Fruit fly (Drosophila melanogaster) whole organism, prepupa: ENCODE results near the gene Calx.

Experiments used
- CG15336 ChIP-seq: fragments of 200-800 bp; sonication (Bioruptor generic); IDR thresholded peaks from 2 replicates; pipeline ENCODE4 v1.3.6; 2022; ENCODE audit warnings: missing biosample characterization, missing genetic modification characterization
- CG3919 ChIP-seq: fragments of 200-800 bp; sonication (Bioruptor generic); optimal IDR thresholded peaks from 3 replicates; lab custom pipeline; 2016; ENCODE audit warnings: missing biosample characterization, missing genetic modification characterization
- CG8119 ChIP-seq: fragments of 200-800 bp; sonication (Bioruptor generic); IDR thresholded peaks from 3 replicates; pipeline ENCODE4 v1.3.6; 2022; ENCODE audit warnings: missing biosample characterization, missing genetic modification characterization
- CG8632 ChIP-seq: fragments of 200-800 bp; sonication (Bioruptor generic); optimal IDR thresholded peaks from 3 replicates; lab custom pipeline; 2016; ENCODE audit warnings: missing biosample characterization, missing genetic modification characterization
- Eip78C ChIP-seq: fragments of 200-800 bp; sonication (Bioruptor generic); peaks from one replicate; lab custom pipeline; 2016; ENCODE audit warnings: missing biosample characterization, missing genetic modification characterization
- Ets21C ChIP-seq: fragments of 200-800 bp; sonication (Bioruptor generic); optimal IDR thresholded peaks from 3 replicates; lab custom pipeline; 2016; ENCODE audit warnings: missing biosample characterization, missing genetic modification characterization
- Met ChIP-seq: fragments of 200-800 bp; sonication (Bioruptor generic); optimal IDR thresholded peaks from 3 replicates; lab custom pipeline; 2016; ENCODE audit warnings: missing biosample characterization, missing genetic modification characterization
- Sox14 ChIP-seq: fragments of 200-800 bp; sonication (Bioruptor generic); optimal IDR thresholded peaks from 3 replicates; lab custom pipeline; 2016; ENCODE audit warnings: missing biosample characterization, missing genetic modification characterization
- achi ChIP-seq: fragments of 200-800 bp; sonication (Bioruptor generic); optimal IDR thresholded peaks from 3 replicates; lab custom pipeline; 2016; ENCODE audit warnings: missing biosample characterization, missing genetic modification characterization
- acj6 ChIP-seq: fragments of 200-800 bp; sonication (Bioruptor generic); optimal IDR thresholded peaks from 3 replicates; lab custom pipeline; 2016; ENCODE audit warnings: missing biosample characterization, missing genetic modification characterization
- dsx ChIP-seq: fragments of 200-800 bp; optimal IDR thresholded peaks from 3 replicates; lab custom pipeline; 2019; ENCODE audit warnings: missing biosample characterization, mild to moderate bottlenecking, missing genetic modification characterization, moderate library complexity; ENCODE audit not compliant: poor library complexity, severe bottlenecking
- eg ChIP-seq: fragments of 200-800 bp; sonication (Bioruptor generic); IDR thresholded peaks from 3 replicates; pipeline ENCODE4 v1.3.6; 2022; ENCODE audit warnings: missing biosample characterization, missing genetic modification characterization
- esn ChIP-seq: fragments of 200-800 bp; sonication (Bioruptor generic); optimal IDR thresholded peaks from 2 replicates; lab custom pipeline; 2016; ENCODE audit warnings: missing biosample characterization, mild to moderate bottlenecking, missing genetic modification characterization, moderate library complexity
- spab ChIP-seq: fragments of 200-800 bp; sonication (Bioruptor generic); optimal IDR thresholded peaks from 2 replicates; lab custom pipeline; 2017; ENCODE audit warnings: missing biosample characterization, mild to moderate bottlenecking, missing genetic modification characterization, missing genetic modification reagents
- ss ChIP-seq, 2 experiments: fragments of 200-800 bp; sonication (Bioruptor generic); optimal IDR thresholded peaks; 2 replicates in 1 of 2; 3 replicates in 1 of 2; lab custom pipeline; 2017 to 2018; ENCODE audit warnings: mild to moderate bottlenecking in 2 of 2, missing biosample characterization in 2 of 2, missing genetic modification characterization in 2 of 2, moderate library complexity in 1 of 2
- svp ChIP-seq: fragments of 200-800 bp; sonication (Bioruptor generic); peaks from one replicate; lab custom pipeline; 2016; ENCODE audit warnings: missing biosample characterization, missing genetic modification characterization

The Calx gene

DNA sequence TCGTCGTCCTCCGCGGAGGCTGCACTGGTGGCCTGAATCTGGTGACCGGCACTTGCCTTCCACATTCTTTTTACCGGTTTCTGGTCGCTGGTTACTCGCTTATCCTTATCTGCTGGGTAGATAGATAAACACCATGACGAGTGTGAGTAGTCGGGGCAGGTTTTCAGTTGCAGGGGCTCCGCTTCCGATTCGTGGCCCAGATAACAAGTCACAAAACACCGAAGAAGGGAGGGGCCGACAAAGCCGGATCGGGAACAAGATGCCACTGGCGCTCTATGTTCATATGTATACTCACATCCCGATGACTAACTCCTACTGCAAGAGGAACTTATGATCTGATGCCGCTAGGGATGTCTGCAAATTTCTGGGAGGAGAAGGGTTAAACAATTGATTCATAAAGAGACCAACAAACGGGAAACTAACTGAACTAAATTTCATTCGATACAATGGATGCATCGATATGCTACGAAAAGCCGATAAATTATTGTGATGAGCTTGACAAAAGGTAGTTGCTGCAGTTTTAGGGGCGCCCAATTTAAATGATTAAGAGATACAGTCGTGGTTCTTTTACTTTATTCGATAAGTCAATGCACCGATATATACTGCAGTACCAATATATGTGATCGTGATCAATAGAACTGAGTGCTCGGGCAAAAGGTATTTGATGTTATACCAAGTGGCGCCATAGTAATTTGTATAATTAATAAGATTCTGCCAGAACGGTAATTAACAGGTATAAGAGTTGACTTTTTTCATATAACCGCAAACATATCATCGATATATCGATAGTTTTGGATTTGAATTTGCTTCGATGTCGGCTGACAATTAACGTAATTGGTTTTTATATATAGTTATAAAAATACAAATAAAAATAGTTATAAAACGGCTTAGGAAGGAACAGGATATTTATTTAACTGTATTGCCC is 86.3 kb downstream of the Calx start, which contains the start of gene Cortactin:
Gene Cortactin (minus strand): TSS at position 472 of the 925 bp plus-strand sequence.
- TF ChIP-seq acj6 (GFP tag; lab: Kevin White, UChicago) (no peak), achi (GFP tag; lab: Kevin White, UChicago) (no peak), CG3919 (GFP tag; lab: Kevin White, UChicago) (peak; percentile 1), svp (peak; percentile 62), Met (GFP tag; lab: Kevin White, UChicago) (no peak), Eip78C (GFP tag; lab: Kevin White, UChicago) (peak; percentile 15), esn (no peak), spab (GFP tag; lab: Kevin White, UChicago) (no peak), Sox14 (GFP tag; lab: Kevin White, UChicago) (peak; percentile 2), Ets21C (no peak), eg (no peak), ss (GFP tag; optimal IDR thresholded peaks at IDR 0.05; lab: Kevin White, UChicago) (peak in 1 of 2 experiments; percentile 13), CG8119 (GFP tag; lab: Robert Waterston, UW) (no peak), dsx (GFP tag; lab: Kevin White, UChicago) (no peak), CG8632 (GFP tag; lab: Kevin White, UChicago) (no peak), CG15336 (no peak)
